Worm (Caenorhabditis elegans) whole organism, L2 larva: ENCODE data around the gene atf-4.

Experiments used
- C34F6.9 ChIP-seq: fragments of 150-350 bp; optimal IDR thresholded peaks from 2 replicates; lab custom pipeline; 2014; ENCODE audit warnings: missing biosample characterization, missing genetic modification characterization
- F13H6.1 ChIP-seq: sonication (generic microtip); optimal IDR thresholded peaks from 2 replicates; lab custom pipeline; 2016; ENCODE audit warnings: missing genetic modification characterization, missing compliant biosample characterization
- R02D3.7 ChIP-seq: fragments of 150-350 bp; optimal IDR thresholded peaks from 2 replicates; lab custom pipeline; 2014; ENCODE audit warnings: missing biosample characterization, missing genetic modification characterization
- Y55F3AM.14 ChIP-seq: fragments of 200-800 bp; sonication (Bioruptor generic); optimal IDR thresholded peaks from 2 replicates; lab custom pipeline; 2018; ENCODE audit warnings: mild to moderate bottlenecking, missing genetic modification characterization, missing compliant biosample characterization
- ZK546.5 ChIP-seq: sonication (generic microtip); optimal IDR thresholded peaks from 2 replicates; lab custom pipeline; 2017; ENCODE audit warnings: missing biosample characterization, missing genetic modification characterization
- alr-1 ChIP-seq: fragments of 150-350 bp; optimal IDR thresholded peaks from 2 replicates; lab custom pipeline; 2014; ENCODE audit warnings: missing biosample characterization, missing genetic modification characterization
- aly-2 ChIP-seq: fragments of 150-350 bp; optimal IDR thresholded peaks from 2 replicates; lab custom pipeline; 2014; ENCODE audit warnings: missing biosample characterization, missing genetic modification characterization
- ama-1 ChIP-seq: fragments of 150-350 bp; optimal IDR thresholded peaks from 2 replicates; lab custom pipeline; 2018; ENCODE audit warnings: inconsistent platforms
- blmp-1 ChIP-seq: sonication (generic microtip); optimal IDR thresholded peaks from 2 replicates; lab custom pipeline; 2017; ENCODE audit warnings: missing genetic modification characterization, mild to moderate bottlenecking, missing compliant biosample characterization, antibody characterized with exemption, moderate library complexity; ENCODE audit not compliant: insufficient read depth
- ceh-16 ChIP-seq: fragments of 150-350 bp; optimal IDR thresholded peaks from 2 replicates; lab custom pipeline; 2014; ENCODE audit warnings: missing biosample characterization, missing genetic modification characterization
- ceh-82 ChIP-seq: fragments of 150-350 bp; optimal IDR thresholded peaks from 2 replicates; lab custom pipeline; 2014; ENCODE audit warnings: missing biosample characterization, missing genetic modification characterization
- crh-2 ChIP-seq: sonication (generic microtip); optimal IDR thresholded peaks from 2 replicates; lab custom pipeline; 2017; ENCODE audit warnings: missing biosample characterization, missing genetic modification characterization
- dmd-4 ChIP-seq: sonication (generic microtip); optimal IDR thresholded peaks from 2 replicates; lab custom pipeline; 2017; ENCODE audit warnings: missing biosample characterization, missing genetic modification characterization
- egl-27 ChIP-seq: sonication (generic microtip); optimal IDR thresholded peaks from 3 replicates; lab custom pipeline; 2017; ENCODE audit warnings: missing biosample characterization, missing genetic modification reagents, missing genetic modification characterization
- elt-1 ChIP-seq: fragments of 150-350 bp; optimal IDR thresholded peaks from 2 replicates; lab custom pipeline; 2014; ENCODE audit warnings: missing biosample characterization, missing genetic modification characterization
- elt-3 ChIP-seq: sonication (generic microtip); optimal IDR thresholded peaks from 2 replicates; lab custom pipeline; 2017; ENCODE audit warnings: missing biosample characterization, missing genetic modification characterization
- fos-1 ChIP-seq: fragments of 150-350 bp; optimal IDR thresholded peaks from 2 replicates; lab custom pipeline; 2014; ENCODE audit warnings: missing biosample characterization, missing genetic modification characterization
- gmeb-1 ChIP-seq: fragments of 150-350 bp; optimal IDR thresholded peaks from 2 replicates; lab custom pipeline; 2014; ENCODE audit warnings: missing biosample characterization, missing genetic modification characterization
- lin-11 ChIP-seq: fragments of 150-350 bp; sonication (generic microtip); optimal IDR thresholded peaks from 2 replicates; lab custom pipeline; 2014; ENCODE audit warnings: missing biosample characterization, missing genetic modification characterization, inconsistent platforms, mixed read lengths
- lin-13 ChIP-seq: fragments of 150-350 bp; optimal IDR thresholded peaks from 2 replicates; lab custom pipeline; 2014; ENCODE audit warnings: missing biosample characterization, missing genetic modification reagents, missing genetic modification characterization
- lin-39 ChIP-seq: fragments of 150-350 bp; optimal IDR thresholded peaks from 2 replicates; lab custom pipeline; 2014; ENCODE audit warnings: missing biosample characterization, missing genetic modification reagents, missing genetic modification characterization
- lsy-2 ChIP-seq, 2 experiments: fragments of 150-350 bp in 1 of 2; sonication (generic microtip) in 1 of 2; optimal IDR thresholded peaks; 2 replicates each; lab custom pipeline; 2014 to 2017; ENCODE audit warnings: missing biosample characterization in 2 of 2, missing genetic modification characterization in 2 of 2
- mab-5 ChIP-seq: fragments of 150-350 bp; optimal IDR thresholded peaks from 2 replicates; lab custom pipeline; 2014; ENCODE audit warnings: missing biosample characterization, missing genetic modification characterization
- mbf-1 ChIP-seq: sonication (generic microtip); optimal IDR thresholded peaks from 2 replicates; lab custom pipeline; 2017; ENCODE audit warnings: missing biosample characterization, missing genetic modification characterization
- mdl-1 ChIP-seq, 2 experiments: fragments of 150-350 bp in 1 of 2; sonication (generic microtip) in 1 of 2; optimal IDR thresholded peaks; 2 replicates each; lab custom pipeline; 2017; ENCODE audit warnings: missing biosample characterization in 2 of 2, missing genetic modification characterization in 2 of 2
- nhr-11 ChIP-seq: fragments of 150-350 bp; optimal IDR thresholded peaks from 2 replicates; lab custom pipeline; 2014; ENCODE audit warnings: missing biosample characterization, missing genetic modification characterization
- nhr-12 ChIP-seq: fragments of 150-350 bp; optimal IDR thresholded peaks from 2 replicates; lab custom pipeline; 2014; ENCODE audit warnings: missing biosample characterization, missing genetic modification characterization
- nhr-129 ChIP-seq: fragments of 150-350 bp; optimal IDR thresholded peaks from 2 replicates; lab custom pipeline; 2014; ENCODE audit warnings: missing biosample characterization, missing genetic modification characterization
- nhr-21 ChIP-seq: fragments of 150-350 bp; optimal IDR thresholded peaks from 2 replicates; lab custom pipeline; 2014; ENCODE audit warnings: missing biosample characterization, missing genetic modification characterization
- nhr-23 ChIP-seq: fragments of 150-350 bp; optimal IDR thresholded peaks from 2 replicates; lab custom pipeline; 2014; ENCODE audit warnings: missing biosample characterization, missing genetic modification reagents, missing genetic modification characterization
- nhr-237 ChIP-seq: fragments of 150-350 bp; optimal IDR thresholded peaks from 2 replicates; lab custom pipeline; 2014; ENCODE audit warnings: missing biosample characterization, missing genetic modification characterization
- nhr-25 ChIP-seq: fragments of 150-350 bp; sonication (generic microtip); optimal IDR thresholded peaks from 3 replicates; lab custom pipeline; 2014; ENCODE audit warnings: missing biosample characterization, missing genetic modification characterization
- nhr-6 ChIP-seq: fragments of 150-350 bp; optimal IDR thresholded peaks from 2 replicates; lab custom pipeline; 2014; ENCODE audit warnings: missing biosample characterization, missing genetic modification characterization
- nhr-77 ChIP-seq: fragments of 150-350 bp; optimal IDR thresholded peaks from 2 replicates; lab custom pipeline; 2014; ENCODE audit warnings: missing biosample characterization, missing genetic modification characterization
- peb-1 ChIP-seq: fragments of 150-350 bp; optimal IDR thresholded peaks from 2 replicates; lab custom pipeline; 2014; ENCODE audit warnings: missing biosample characterization, missing genetic modification characterization
- sem-4 ChIP-seq: fragments of 150-350 bp; optimal IDR thresholded peaks from 2 replicates; lab custom pipeline; 2014; ENCODE audit warnings: missing biosample characterization, missing genetic modification reagents, missing genetic modification characterization
- skn-1 ChIP-seq: sonication (generic microtip); optimal IDR thresholded peaks from 2 replicates; lab custom pipeline; 2017; ENCODE audit warnings: missing biosample characterization, missing genetic modification characterization
- sma-3 ChIP-seq: sonication (generic microtip); optimal IDR thresholded peaks from 2 replicates; lab custom pipeline; 2016; ENCODE audit warnings: missing genetic modification reagents, missing genetic modification characterization, missing compliant biosample characterization
- sma-9 ChIP-seq, 2 experiments: fragments of 150-350 bp in 1 of 2; sonication (generic microtip) in 1 of 2; optimal IDR thresholded peaks; 2 replicates each; lab custom pipeline; 2014 to 2016; ENCODE audit warnings: missing genetic modification characterization in 2 of 2, mild to moderate bottlenecking in 1 of 2, missing biosample characterization in 1 of 2, missing compliant biosample characterization in 1 of 2, missing genetic modification reagents in 1 of 2, moderate library complexity in 1 of 2
- snpc-4 ChIP-seq: fragments of 150-350 bp; optimal IDR thresholded peaks from 2 replicates; lab custom pipeline; 2014; ENCODE audit warnings: missing biosample characterization, missing genetic modification characterization
- unc-39 ChIP-seq: fragments of 150-350 bp; optimal IDR thresholded peaks from 2 replicates; lab custom pipeline; 2014; ENCODE audit warnings: missing biosample characterization, missing genetic modification characterization
- unc-55 ChIP-seq: fragments of 150-350 bp; sonication (generic microtip); optimal IDR thresholded peaks from 3 replicates; lab custom pipeline; 2014; ENCODE audit warnings: missing biosample characterization, missing genetic modification reagents, missing genetic modification characterization
- zag-1 ChIP-seq: fragments of 150-350 bp; optimal IDR thresholded peaks from 2 replicates; lab custom pipeline; 2014; ENCODE audit warnings: missing biosample characterization, missing genetic modification characterization
- ztf-1 ChIP-seq: fragments of 200-800 bp; sonication (Bioruptor generic); conservative IDR thresholded peaks from 2 replicates; pipeline ENCODE4 v1.3.6; 2022; ENCODE audit warnings: missing genetic modification characterization, missing compliant biosample characterization
- ztf-11 ChIP-seq: sonication (generic microtip); optimal IDR thresholded peaks from 2 replicates; lab custom pipeline; 2017; ENCODE audit warnings: missing biosample characterization, missing genetic modification characterization
- ztf-4 ChIP-seq: fragments of 150-350 bp; optimal IDR thresholded peaks from 2 replicates; lab custom pipeline; 2014; ENCODE audit warnings: missing biosample characterization, missing genetic modification characterization

Gene atf-4

DNA sequence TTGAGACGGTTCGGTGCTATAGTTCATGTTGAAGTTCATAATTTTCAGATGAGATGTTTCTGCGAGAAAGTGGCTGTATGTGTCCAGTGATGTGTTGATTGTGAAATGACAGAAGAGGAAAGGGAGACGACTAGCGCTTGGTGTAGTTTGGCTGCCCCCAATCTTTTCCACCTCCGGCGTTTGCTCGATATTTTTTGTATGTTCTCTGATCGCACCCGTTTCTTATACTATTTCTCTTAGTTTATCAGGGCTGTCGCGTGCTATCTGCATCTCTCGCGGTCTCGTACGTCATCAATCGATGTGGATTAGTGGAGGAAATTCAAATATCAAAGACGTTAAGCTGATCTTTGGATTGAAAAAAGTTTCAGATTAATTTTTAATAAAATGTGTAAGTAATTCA lies at the start of gene atf-4:
Gene atf-4, minus strand, starts transcription at position 93 of the 400 bp plus-strand sequence.
- TF ChIP-seq nhr-129 (tag; lab: Kevin White, UChicago) (peak; percentile 69), aly-2 (tag; lab: Kevin White, UChicago) (no peak), C34F6.9 (tag; lab: Kevin White, UChicago) (peak; percentile 70), mdl-1 (tag; optimal IDR thresholded peaks at IDR 0.05; lab: Kevin White, UChicago) (peak; percentile 74 to 84), skn-1 (tag; lab: Kevin White, UChicago) (peak; percentile 9), dmd-4 (tag; lab: Kevin White, UChicago) (no peak), nhr-25 (tag; lab: Kevin White, UChicago) (peak; percentile 56), sem-4 (tag; lab: Kevin White, UChicago) (peak; percentile 73), blmp-1 (no peak), peb-1 (no peak), fos-1 (tag; lab: Kevin White, UChicago) (peak; percentile 89), sma-3 (GFP tag; lab: Kevin White, UChicago) (peak; percentile 58), crh-2 (tag; lab: Kevin White, UChicago) (peak; percentile 94), unc-55 (GFP tag; lab: Kevin White, UChicago) (peak; percentile 28), sma-9 (GFP tag; optimal IDR thresholded peaks at IDR 0.05; lab: Kevin White, UChicago) (peak; percentile 90), sma-9 (tag; optimal IDR thresholded peaks at IDR 0.05; lab: Kevin White, UChicago) (no peak), lin-11 (tag; lab: Kevin White, UChicago) (peak; percentile 39), lsy-2 (tag; optimal IDR thresholded peaks at IDR 0.05; lab: Kevin White, UChicago) (peak in 1 of 2 experiments; percentile 72), mab-5 (tag; lab: Kevin White, UChicago) (no peak), ceh-82 (tag; lab: Kevin White, UChicago) (no peak), gmeb-1 (tag; lab: Kevin White, UChicago) (peak; percentile 71), ama-1 (lab: Kevin White, UChicago) (peak; percentile 55), ztf-4 (tag; lab: Kevin White, UChicago) (peak; percentile 51), lin-13 (GFP tag; lab: Kevin White, UChicago) (peak; percentile 32), nhr-6 (tag; lab: Kevin White, UChicago) (peak; percentile 40), mbf-1 (tag; lab: Kevin White, UChicago) (no peak), F13H6.1 (tag; lab: Kevin White, UChicago) (peak; percentile 76), nhr-21 (tag; lab: Kevin White, UChicago) (peak; percentile 83)

DNA sequence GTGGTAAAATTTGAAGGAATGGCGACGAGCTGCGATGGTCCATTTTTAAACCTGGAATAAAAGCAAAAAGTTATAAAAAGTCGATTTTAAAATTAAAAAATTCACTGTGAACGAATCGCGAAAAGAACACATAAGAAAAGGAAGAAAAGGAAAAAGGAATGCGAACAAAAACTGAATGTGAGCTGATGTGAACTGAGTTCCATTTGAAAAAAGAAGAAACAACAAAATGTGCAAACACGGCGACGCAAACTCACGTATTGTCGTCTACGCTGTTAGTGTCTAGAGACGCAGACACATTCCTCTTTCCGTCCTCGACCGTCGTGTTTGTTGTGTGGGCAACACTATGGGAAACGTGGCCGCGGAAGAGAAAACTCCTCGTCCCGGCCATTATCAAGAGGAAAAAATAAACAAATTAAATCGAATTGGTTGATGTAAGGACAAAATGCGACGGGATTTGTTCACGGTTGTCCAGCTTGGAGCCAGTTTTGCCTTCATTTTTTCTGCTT lies 43.2 kb upstream of the atf-4 start, which contains the start of the genes C27C12.1 and C27C12.4:
Gene C27C12.1, minus strand, starts transcription at position 51 of the 506 bp plus-strand sequence.
Gene C27C12.4, plus strand, starts transcription at position 375 of the 506 bp plus-strand sequence.
- TF ChIP-seq unc-39 (tag; lab: Kevin White, UChicago) (no peak), Y55F3AM.14 (GFP tag; lab: Kevin White, UChicago) (peak; percentile 44), ceh-82 (tag; lab: Kevin White, UChicago) (peak; percentile 36), lsy-2 (tag; optimal IDR thresholded peaks at IDR 0.05; lab: Kevin White, UChicago) (peak; percentile 64 to 89), blmp-1 (peak; percentile 69), crh-2 (tag; lab: Kevin White, UChicago) (peak; percentile 92), elt-3 (tag; lab: Kevin White, UChicago) (no peak), sma-9 (GFP tag; optimal IDR thresholded peaks at IDR 0.05; lab: Kevin White, UChicago) (peak; percentile 90), sma-9 (tag; optimal IDR thresholded peaks at IDR 0.05; lab: Kevin White, UChicago) (no peak), lin-13 (GFP tag; lab: Kevin White, UChicago) (peak; percentile 89), nhr-12 (tag; lab: Kevin White, UChicago) (no peak), F13H6.1 (tag; lab: Kevin White, UChicago) (peak; percentile 92), alr-1 (tag; lab: Kevin White, UChicago) (no peak), ztf-11 (tag; lab: Kevin White, UChicago) (no peak), sma-3 (GFP tag; lab: Kevin White, UChicago) (peak; percentile 87), egl-27 (tag; lab: Kevin White, UChicago) (peak; percentile 79), C34F6.9 (tag; lab: Kevin White, UChicago) (peak; percentile 91), lin-11 (tag; lab: Kevin White, UChicago) (peak; percentile 89), nhr-237 (tag; lab: Kevin White, UChicago) (no peak), mab-5 (tag; lab: Kevin White, UChicago) (peak; percentile 82), ztf-4 (tag; lab: Kevin White, UChicago) (peak; percentile 89), snpc-4 (tag; lab: Kevin White, UChicago) (peak; percentile 70), mdl-1 (tag; optimal IDR thresholded peaks at IDR 0.05; lab: Kevin White, UChicago) (peak; percentile 19 to 61), nhr-11 (tag; lab: Kevin White, UChicago) (no peak), ama-1 (lab: Kevin White, UChicago) (no peak), skn-1 (tag; lab: Kevin White, UChicago) (peak; percentile 91), ztf-1 (no peak), fos-1 (tag; lab: Kevin White, UChicago) (peak; percentile 74), peb-1 (no peak), ceh-16 (tag; lab: Kevin White, UChicago) (peak; percentile 73), ZK546.5 (tag; lab: Kevin White, UChicago) (no peak), nhr-77 (tag; lab: Kevin White, UChicago) (peak; percentile 43), lin-39 (no peak), aly-2 (tag; lab: Kevin White, UChicago) (no peak), nhr-129 (tag; lab: Kevin White, UChicago) (peak; percentile 93), nhr-23 (tag; lab: Kevin White, UChicago) (no peak), elt-1 (no peak), dmd-4 (tag; lab: Kevin White, UChicago) (no peak), zag-1 (tag; lab: Kevin White, UChicago) (peak; percentile 81), nhr-21 (tag; lab: Kevin White, UChicago) (peak; percentile 85), nhr-25 (tag; lab: Kevin White, UChicago) (no peak), R02D3.7 (peak; percentile 11), unc-55 (GFP tag; lab: Kevin White, UChicago) (peak; percentile 96), gmeb-1 (tag; lab: Kevin White, UChicago) (peak; percentile 83), sem-4 (tag; lab: Kevin White, UChicago) (peak; percentile 83), mbf-1 (tag; lab: Kevin White, UChicago) (no peak)
